Fruit fly (Drosophila melanogaster) S2 (cell line): ENCODE data around the gene hyd.
"Not testable (repeated sequence)": the region's sequence is repeated elsewhere in the genome, so short reads cannot be mapped to it uniquely, and the experiment has no call there.

ENCODE experiments used
- CG8478 ChIP-seq: fragments of >200 bp; optimal IDR thresholded peaks from 2 replicates; lab custom pipeline; 2018
- CTCF ChIP-seq, 2 experiments: fragments of >200 bp; optimal IDR thresholded peaks; 2 replicates each; lab custom pipeline; 2018

The hyd gene

dm6 chr3R:9704183-9705007, 21.0 kb downstream of the hyd start:
- TF ChIP-seq CTCF (optimal IDR thresholded peaks at IDR 0.05; lab: Kevin White, UChicago) (no peak), CG8478 (no peak)

- no peak for TF ChIP-seq CG8478
- TF ChIP-seq CTCF (optimal IDR thresholded peaks at IDR 0.05; lab: Kevin White, UChicago), result no peak
Observed at dm6 chr3R:9703273-9703672, 22.1 kb downstream of the hyd start.

DNA sequence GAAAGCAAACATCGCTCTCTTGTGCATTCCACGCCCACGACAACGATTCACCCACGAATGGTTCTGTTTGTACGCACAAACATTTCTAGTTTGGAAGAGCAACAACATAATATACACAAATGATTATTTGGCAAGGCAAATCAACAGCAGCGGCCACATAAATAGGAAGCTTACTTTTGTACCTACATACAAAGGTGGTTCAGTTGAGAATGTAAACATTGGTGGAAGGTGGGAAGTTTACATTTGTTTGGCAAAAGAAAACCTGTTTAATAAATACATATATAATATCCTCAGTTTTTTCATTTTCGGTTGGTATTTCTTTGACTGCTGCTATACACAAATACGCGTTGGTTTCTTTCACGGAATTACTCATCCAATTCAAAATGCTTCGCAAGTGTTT, 22.8 kb downstream of the hyd start:
- no peak for TF ChIP-seq CG8478
- TF ChIP-seq CTCF (optimal IDR thresholded peaks at IDR 0.05; lab: Kevin White, UChicago), result no peak

- TF ChIP-seq CTCF (optimal IDR thresholded peaks at IDR 0.05; lab: Kevin White, UChicago), result no peak
- no peak for TF ChIP-seq CG8478
Observed at dm6 chr3R:9701897-9702296, 23.5 kb downstream of the hyd start.

- TF ChIP-seq CG8478 (no peak), CTCF (optimal IDR thresholded peaks at IDR 0.05; lab: Kevin White, UChicago) (no peak)
Observed at dm6 chr3R:9701148-9701703, 24.2 kb downstream of the hyd start.

DNA sequence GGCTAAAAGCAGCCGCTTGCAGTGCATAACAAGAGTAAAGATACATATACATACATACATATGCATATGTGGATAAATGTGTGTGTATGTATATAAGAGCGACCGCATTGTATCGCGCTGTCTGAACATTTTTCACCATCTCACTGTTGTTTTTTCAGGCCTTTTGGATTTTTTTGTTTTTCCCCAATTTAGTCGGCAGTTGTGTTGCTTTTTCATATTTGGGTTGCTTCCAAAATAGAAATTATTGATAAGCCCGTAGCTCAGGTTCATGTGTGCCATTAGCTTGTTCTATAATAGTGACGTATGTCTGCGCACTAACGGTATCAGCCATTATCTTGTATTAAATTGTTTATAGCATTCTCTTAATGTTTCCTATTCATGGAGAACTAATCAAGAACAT, 24.9 kb downstream of the hyd start:
- TF ChIP-seq CTCF (optimal IDR thresholded peaks at IDR 0.05; lab: Kevin White, UChicago) (no peak), CG8478 (no peak)

DNA sequence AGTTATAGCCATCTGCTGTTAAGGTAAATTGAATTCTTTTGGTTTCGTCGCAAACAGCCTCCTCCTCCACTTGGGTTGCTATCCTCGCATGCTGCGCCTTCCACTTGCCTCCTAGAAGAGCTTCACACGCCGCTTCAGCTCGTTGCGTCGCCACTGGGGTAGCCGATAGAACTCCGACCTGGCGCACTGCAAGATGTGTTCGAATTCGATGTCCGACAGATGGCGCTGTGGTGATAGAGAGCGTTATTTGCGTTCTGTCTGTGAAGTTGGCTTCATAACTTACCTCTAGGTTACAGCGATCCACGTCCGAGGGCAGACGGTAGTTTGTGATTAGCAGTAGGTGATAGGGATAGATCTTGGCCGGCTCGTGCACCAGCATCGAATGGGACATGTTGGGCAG, 30.4 kb downstream of the hyd start:
- TF ChIP-seq CTCF (optimal IDR thresholded peaks at IDR 0.05; lab: Kevin White, UChicago), result peak; percentile 73 to 85
- no peak for TF ChIP-seq CG8478

- not testable (repeated sequence) for TF ChIP-seq CTCF (optimal IDR thresholded peaks at IDR 0.05; lab: Kevin White, UChicago); CG8478
Observed at dm6 chr3R:9692675-9693129, 32.7 kb downstream of the hyd start, which contains the start of the genes Unc-115b, p24-2 and CG32939. TSS of gene Unc-115b (minus strand) at chr3R:9692775. TSS of gene p24-2 (minus strand) at chr3R:9692794. TSS of gene CG32939 (plus strand) at chr3R:9693079.

DNA sequence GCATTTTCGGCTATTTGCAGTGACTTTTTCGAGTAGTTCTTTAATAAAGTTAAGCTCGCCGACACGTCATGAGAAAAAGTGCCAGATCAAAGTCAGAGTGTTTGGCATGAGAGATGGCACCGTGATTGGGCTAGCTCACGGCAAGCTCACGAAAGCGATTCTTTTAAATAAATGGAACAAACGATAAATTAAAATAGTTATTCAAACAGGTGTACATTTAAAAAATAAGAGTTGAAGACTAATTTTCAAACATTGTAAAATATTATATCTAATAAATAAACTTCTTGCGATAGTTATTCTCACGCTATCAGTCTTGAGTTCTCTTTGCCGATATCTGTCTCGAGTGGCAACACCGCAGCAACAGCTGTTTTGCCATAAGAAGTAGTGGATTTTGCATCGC, 40.0 kb downstream of the hyd start, which contains the start of the genes eca and CG18542:
eca (minus strand) TSS at position 101 of the 400 bp plus-strand sequence.
CG18542 (plus strand) TSS at position 385 of the 400 bp plus-strand sequence.
- not testable (repeated sequence) for TF ChIP-seq CG8478; CTCF (optimal IDR thresholded peaks at IDR 0.05; lab: Kevin White, UChicago)

dm6 chr3R:9684125-9684524, 41.3 kb downstream of the hyd start, which contains the start of gene CG9444:
TSS of gene CG9444 (minus strand) at chr3R:9684264.
- TF ChIP-seq CG8478 (no peak), CTCF (optimal IDR thresholded peaks at IDR 0.05; lab: Kevin White, UChicago) (no peak)

- TF ChIP-seq CG8478 (no peak), CTCF (optimal IDR thresholded peaks at IDR 0.05; lab: Kevin White, UChicago) (no peak)
Observed at dm6 chr3R:9683064-9683682, 42.2 kb downstream of the hyd start.

dm6 chr3R:9679746-9680145, 45.7 kb downstream of the hyd start, which contains the start of gene nmdyn-D7:
TSS of gene nmdyn-D7 (plus strand) at chr3R:9679939.
- no peak for TF ChIP-seq CTCF (optimal IDR thresholded peaks at IDR 0.05; lab: Kevin White, UChicago)
- TF ChIP-seq CG8478, result no peak

- TF ChIP-seq CG8478, result no peak
- peak; percentile 79 to 80 for TF ChIP-seq CTCF (optimal IDR thresholded peaks at IDR 0.05; lab: Kevin White, UChicago)
Observed at dm6 chr3R:9677734-9678341, 47.6 kb downstream of the hyd start, which contains the start of gene p23. TSS of gene p23 (plus strand) at chr3R:9677927.

- TF ChIP-seq CTCF (optimal IDR thresholded peaks at IDR 0.05; lab: Kevin White, UChicago), result no peak
- no peak for TF ChIP-seq CG8478
Observed at dm6 chr3R:9674968-9675573, 50.3 kb downstream of the hyd start, which contains the start of gene Nepl12. TSS of gene Nepl12 (plus strand) at chr3R:9675523.
